Fruit fly (Drosophila melanogaster) whole organism, embryonic: Measurements from ENCODE around the gene GC.

Source experiments
- Bgb ChIP-seq: fragments of 200-800 bp; sonication (Bioruptor generic); IDR thresholded peaks from 2 replicates; pipeline ENCODE4 v1.3.6; 2022; ENCODE audit warnings: missing biosample characterization, missing genetic modification characterization; ENCODE audit not compliant: partially characterized antibody
- CG10147 ChIP-seq: fragments of 200-800 bp; sonication (Bioruptor generic); optimal IDR thresholded peaks from 2 replicates; lab custom pipeline; 2019; ENCODE audit warnings: missing biosample characterization, mild to moderate bottlenecking, missing genetic modification characterization, moderate library complexity
- CG10979 ChIP-seq: fragments of 200-800 bp; sonication (Bioruptor generic); optimal IDR thresholded peaks from 2 replicates; lab custom pipeline; 2018; ENCODE audit warnings: missing biosample characterization, mild to moderate bottlenecking, missing genetic modification characterization, moderate library complexity
- CG11093 ChIP-seq: fragments of 200-800 bp; sonication (Bioruptor generic); IDR thresholded peaks from 3 replicates; pipeline ENCODE4 v1.3.6; 2022; ENCODE audit warnings: missing biosample characterization, missing genetic modification characterization
- CG12769 ChIP-seq: fragments of 200-800 bp; sonication (Bioruptor generic); optimal IDR thresholded peaks from 2 replicates; lab custom pipeline; 2019; ENCODE audit warnings: missing biosample characterization, mild to moderate bottlenecking, missing genetic modification characterization, moderate library complexity
- CG13296 ChIP-seq: fragments of 200-800 bp; sonication (Bioruptor generic); optimal IDR thresholded peaks from 3 replicates; lab custom pipeline; 2018; ENCODE audit warnings: missing biosample characterization, mild to moderate bottlenecking, missing genetic modification characterization
- CG13424 ChIP-seq: fragments of 200-800 bp; sonication (Bioruptor generic); optimal IDR thresholded peaks from 2 replicates; lab custom pipeline; 2019; ENCODE audit warnings: missing biosample characterization, mild to moderate bottlenecking, missing genetic modification characterization, moderate library complexity
- CG13624 ChIP-seq: fragments of 200-800 bp; sonication (Bioruptor generic); optimal IDR thresholded peaks from 2 replicates; lab custom pipeline; 2016; ENCODE audit warnings: missing biosample characterization, missing genetic modification characterization
- CG1603 ChIP-seq: fragments of 200-800 bp; sonication (Bioruptor generic); optimal IDR thresholded peaks from 2 replicates; lab custom pipeline; 2019; ENCODE audit warnings: missing biosample characterization, mild to moderate bottlenecking, missing genetic modification characterization, moderate library complexity
- CG17328 ChIP-seq: fragments of 200-800 bp; sonication (Bioruptor generic); IDR thresholded peaks from 2 replicates; pipeline ENCODE4 v1.3.6; 2022; ENCODE audit warnings: missing biosample characterization, missing genetic modification characterization
- CG1832 ChIP-seq: fragments of 200-800 bp; sonication (Bioruptor generic); optimal IDR thresholded peaks from 2 replicates; lab custom pipeline; 2017; ENCODE audit warnings: missing biosample characterization, mild to moderate bottlenecking, missing genetic modification characterization, inconsistent platforms
- CG32772 ChIP-seq: fragments of 200-800 bp; sonication (Bioruptor generic); IDR thresholded peaks from 2 replicates; pipeline ENCODE4 v1.3.6; 2022; ENCODE audit warnings: missing biosample characterization, missing genetic modification characterization
- CG34376 ChIP-seq: fragments of 200-800 bp; sonication (Bioruptor generic); optimal IDR thresholded peaks from 2 replicates; lab custom pipeline; 2018; ENCODE audit warnings: missing biosample characterization, mild to moderate bottlenecking, missing genetic modification characterization
- CG34422 ChIP-seq: fragments of 200-800 bp; sonication (Bioruptor generic); IDR thresholded peaks from 3 replicates; pipeline ENCODE4 v1.3.6; 2022; ENCODE audit warnings: missing biosample characterization, missing genetic modification characterization
- CG3995 ChIP-seq: fragments of 200-800 bp; sonication (Bioruptor generic); optimal IDR thresholded peaks from 3 replicates; lab custom pipeline; 2016; ENCODE audit warnings: missing biosample characterization, missing genetic modification characterization
- CG42726 ChIP-seq: fragments of 200-800 bp; sonication (Bioruptor generic); IDR thresholded peaks from 2 replicates; pipeline ENCODE4 v1.3.6; 2022; ENCODE audit warnings: missing biosample characterization, missing genetic modification characterization; ENCODE audit not compliant: partially characterized antibody
- CG6654 ChIP-seq: fragments of 200-800 bp; sonication (Bioruptor generic); optimal IDR thresholded peaks from 2 replicates; lab custom pipeline; 2017; ENCODE audit warnings: missing biosample characterization, mild to moderate bottlenecking, missing genetic modification characterization
- CG7987 ChIP-seq: fragments of 200-800 bp; sonication (Bioruptor generic); optimal IDR thresholded peaks from 2 replicates; lab custom pipeline; 2018; ENCODE audit warnings: missing biosample characterization, mild to moderate bottlenecking, missing genetic modification characterization, moderate library complexity
- CG8388 ChIP-seq: fragments of 200-800 bp; sonication (Bioruptor generic); optimal IDR thresholded peaks from 2 replicates; lab custom pipeline; 2019; ENCODE audit warnings: missing biosample characterization, mild to moderate bottlenecking, missing genetic modification characterization, moderate library complexity
- CG9609 ChIP-seq: fragments of 200-800 bp; sonication (Bioruptor generic); optimal IDR thresholded peaks from 3 replicates; lab custom pipeline; 2016; ENCODE audit warnings: missing biosample characterization, missing genetic modification characterization
- CG9932 ChIP-seq: fragments of 200-800 bp; sonication (Bioruptor generic); IDR thresholded peaks from 2 replicates; pipeline ENCODE4 v1.3.6; 2022; ENCODE audit warnings: missing biosample characterization, missing genetic modification characterization
- Dip2 ChIP-seq: fragments of 200-800 bp; sonication (Bioruptor generic); IDR thresholded peaks from 2 replicates; pipeline ENCODE4 v1.3.6; 2022; ENCODE audit warnings: missing biosample characterization, missing genetic modification characterization
- Dref ChIP-seq: fragments of 200-800 bp; sonication (Bioruptor generic); IDR thresholded peaks from 2 replicates; pipeline ENCODE4 v1.3.6; 2022; ENCODE audit warnings: missing biosample characterization, missing genetic modification characterization
- Fer3 ChIP-seq: fragments of 200-800 bp; sonication (Bioruptor generic); optimal IDR thresholded peaks from 2 replicates; lab custom pipeline; 2018; ENCODE audit warnings: missing biosample characterization, mild to moderate bottlenecking, missing genetic modification characterization, moderate library complexity
- HLH3B ChIP-seq: fragments of 200-800 bp; sonication (Bioruptor generic); IDR thresholded peaks from 2 replicates; pipeline ENCODE4 v1.3.6; 2022; ENCODE audit warnings: missing biosample characterization, missing genetic modification characterization
- HLH4C ChIP-seq: fragments of 200-800 bp; sonication (Bioruptor generic); IDR thresholded peaks from 3 replicates; pipeline ENCODE4 v1.3.6; 2022; ENCODE audit warnings: missing biosample characterization, missing genetic modification characterization; ENCODE audit not compliant: partially characterized antibody
- MBD-R2 ChIP-seq: fragments of 200-800 bp; sonication (Bioruptor generic); IDR thresholded peaks from 2 replicates; pipeline ENCODE4 v1.3.6; 2022; ENCODE audit warnings: missing biosample characterization, missing genetic modification characterization
- MTF-1 ChIP-seq: fragments of 200-800 bp; sonication (Bioruptor generic); optimal IDR thresholded peaks from 2 replicates; lab custom pipeline; 2018; ENCODE audit warnings: missing biosample characterization, mild to moderate bottlenecking, missing genetic modification characterization, borderline replicate concordance
- Max ChIP-seq: fragments of 200-800 bp; sonication (Bioruptor generic); optimal IDR thresholded peaks from 2 replicates; lab custom pipeline; 2016; ENCODE audit warnings: missing biosample characterization, mild to moderate bottlenecking, missing genetic modification characterization
- Med ChIP-seq: fragments of 200-800 bp; sonication (Bioruptor generic); peaks from one replicate; lab custom pipeline; 2016; ENCODE audit warnings: missing biosample characterization, missing genetic modification characterization, mild to moderate bottlenecking, inconsistent platforms, moderate library complexity
- Nf-YB ChIP-seq: fragments of 200-800 bp; sonication (Bioruptor generic); optimal IDR thresholded peaks from 3 replicates; lab custom pipeline; 2019; ENCODE audit warnings: missing biosample characterization, mild to moderate bottlenecking, missing genetic modification characterization, moderate library complexity
- Pdp1 ChIP-seq, 2 experiments: fragments of 200-800 bp; sonication (Bioruptor generic); optimal IDR thresholded peaks; 3 replicates each; lab custom pipeline; 2016; ENCODE audit warnings: missing biosample characterization in 2 of 2, missing genetic modification characterization in 2 of 2, mild to moderate bottlenecking in 1 of 2, moderate library complexity in 1 of 2
- Vsx1 ChIP-seq: fragments of 200-800 bp; sonication (Bioruptor generic); optimal IDR thresholded peaks from 2 replicates; lab custom pipeline; 2017; ENCODE audit warnings: missing biosample characterization, mild to moderate bottlenecking, missing genetic modification characterization, missing genetic modification reagents
- abd-A ChIP-seq: fragments of 200-800 bp; sonication (Bioruptor generic); optimal IDR thresholded peaks from 3 replicates; lab custom pipeline; 2019; ENCODE audit warnings: missing biosample characterization, mild to moderate bottlenecking, missing genetic modification characterization, moderate library complexity
- caup ChIP-seq: fragments of 200-800 bp; sonication (Bioruptor generic); optimal IDR thresholded peaks from 3 replicates; lab custom pipeline; 2017; ENCODE audit warnings: missing biosample characterization, mild to moderate bottlenecking, missing genetic modification characterization, moderate library complexity; ENCODE audit not compliant: severe bottlenecking
- chinmo ChIP-seq: fragments of 200-800 bp; sonication (Bioruptor generic); IDR thresholded peaks from 4 replicates; pipeline ENCODE4 v1.3.6; 2022; ENCODE audit warnings: missing biosample characterization, missing genetic modification characterization; ENCODE audit not compliant: partially characterized antibody
- disco-r ChIP-seq: fragments of 200-800 bp; sonication (Bioruptor generic); optimal IDR thresholded peaks from 2 replicates; lab custom pipeline; 2016; ENCODE audit warnings: missing biosample characterization, missing genetic modification characterization
- dpn ChIP-seq, 2 experiments: fragments of 200-800 bp; sonication (Bioruptor generic); optimal IDR thresholded peaks; 3 replicates each; lab custom pipeline; 2016; ENCODE audit warnings: missing biosample characterization in 2 of 2, missing genetic modification characterization in 2 of 2
- gsb-n ChIP-seq: fragments of 200-800 bp; sonication (Bioruptor generic); optimal IDR thresholded peaks from 3 replicates; lab custom pipeline; 2018; ENCODE audit warnings: missing biosample characterization, mild to moderate bottlenecking, missing genetic modification characterization
- kah ChIP-seq: fragments of 200-800 bp; sonication (Bioruptor generic); optimal IDR thresholded peaks from 2 replicates; lab custom pipeline; 2018; ENCODE audit warnings: missing biosample characterization, mild to moderate bottlenecking, missing genetic modification characterization
- org-1 ChIP-seq: fragments of 200-800 bp; sonication (Bioruptor generic); optimal IDR thresholded peaks from 2 replicates; lab custom pipeline; 2017; ENCODE audit warnings: missing biosample characterization, missing genetic modification characterization
- otp ChIP-seq: fragments of 200-800 bp; sonication (Bioruptor generic); IDR thresholded peaks from 3 replicates; pipeline ENCODE4, ENCODE4 v1.3.6; 2022; ENCODE audit warnings: missing biosample characterization, missing genetic modification characterization
- sisA ChIP-seq: fragments of 200-800 bp; sonication (Bioruptor generic); IDR thresholded peaks from 2 replicates; pipeline ENCODE4 v1.3.6; 2022; ENCODE audit warnings: missing biosample characterization, missing genetic modification characterization
- sqz ChIP-seq: fragments of 200-800 bp; sonication (Bioruptor generic); optimal IDR thresholded peaks from 3 replicates; lab custom pipeline; 2018; ENCODE audit warnings: missing biosample characterization, mild to moderate bottlenecking, missing genetic modification characterization
- sr ChIP-seq: fragments of 200-800 bp; sonication (Bioruptor generic); IDR thresholded peaks from 3 replicates; pipeline ENCODE4 v1.3.6; 2022; ENCODE audit warnings: missing biosample characterization, missing genetic modification characterization
- toy ChIP-seq: fragments of 200-800 bp; sonication (Bioruptor generic); IDR thresholded peaks from 2 replicates; pipeline ENCODE4 v1.3.6; 2022; ENCODE audit warnings: missing biosample characterization, missing genetic modification characterization
- twi ChIP-seq: fragments of 200-800 bp; optimal IDR thresholded peaks from 2 replicates; lab custom pipeline; 2019; ENCODE audit warnings: missing biosample characterization, mild to moderate bottlenecking, missing genetic modification characterization, moderate library complexity
- unc-4 ChIP-seq: fragments of 200-800 bp; sonication (Bioruptor generic); IDR thresholded peaks from 2 replicates; pipeline ENCODE4 v1.3.6; 2022; ENCODE audit warnings: missing biosample characterization, missing genetic modification characterization; ENCODE audit not compliant: partially characterized antibody
- wdn ChIP-seq: fragments of 200-800 bp; sonication (Bioruptor generic); IDR thresholded peaks from 2 replicates; pipeline ENCODE4 v1.3.6; 2022; ENCODE audit warnings: missing biosample characterization, missing genetic modification characterization
- zfh2 ChIP-seq: fragments of 200-800 bp; sonication (Bioruptor generic); optimal IDR thresholded peaks from 2 replicates; lab custom pipeline; 2016; ENCODE audit warnings: missing biosample characterization, missing genetic modification characterization

The GC gene

dm6 chr3L:1577338-1577737, 51.8 kb downstream of the GC start (continued):
- TF ChIP-seq caup (no peak), abd-A (tag; lab: Kevin White, UChicago) (no peak), sisA (GFP tag; lab: Robert Waterston, UW) (no peak), gsb-n (no peak), disco-r (GFP tag; lab: Kevin White, UChicago) (no peak), sr (GFP tag; lab: Robert Waterston, UW) (peak; percentile 30; the same call in 1 of the 3 replicates), wdn (GFP tag; lab: Robert Waterston, UW) (no peak), CG10979 (tag; lab: Kevin White, UChicago) (no peak), CG3995 (GFP tag; lab: Kevin White, UChicago) (no peak), org-1 (GFP tag; lab: Kevin White, UChicago) (no peak), Pdp1 (GFP tag; optimal IDR thresholded peaks at IDR 0.05; lab: Kevin White, UChicago) (peak in 1 of 2 experiments; percentile 46), Med (peak; percentile 43), CG17328 (no peak), CG13424 (no peak), CG10147 (no peak), CG13624 (GFP tag; lab: Kevin White, UChicago) (no peak), CG6654 (GFP tag; lab: Kevin White, UChicago) (no peak), CG9609 (GFP tag; lab: Kevin White, UChicago) (no peak), CG13296 (GFP tag; lab: Kevin White, UChicago) (no peak), otp (GFP tag; lab: Robert Waterston, UW) (no peak), MBD-R2 (peak; percentile 60), dpn (GFP tag; optimal IDR thresholded peaks at IDR 0.05; lab: Kevin White, UChicago) (no peak), Vsx1 (GFP tag; lab: Kevin White, UChicago) (no peak), CG9932 (GFP tag; lab: Robert Waterston, UW) (no peak), CG12769 (tag; lab: Kevin White, UChicago) (no peak), CG34376 (GFP tag; lab: Kevin White, UChicago) (no peak), CG8388 (no peak), zfh2 (GFP tag; lab: Kevin White, UChicago) (no peak), unc-4 (GFP tag; lab: Robert Waterston, UW) (no peak), CG32772 (GFP tag; lab: Robert Waterston, UW) (no peak), HLH4C (no peak), chinmo (0 out of 4 replicates have a peak, but pooled peaks have one; percentile 36), Max (no peak), CG1603 (tag; lab: Kevin White, UChicago) (no peak), HLH3B (no peak), MTF-1 (GFP tag; lab: Kevin White, UChicago) (no peak), twi (no peak), CG11093 (GFP tag; lab: Robert Waterston, UW) (no peak), toy (GFP tag; lab: Robert Waterston, UW) (no peak), Fer3 (tag; lab: Kevin White, UChicago) (no peak), kah (GFP tag; lab: Kevin White, UChicago) (no peak), CG1832 (peak; percentile 57), CG7987 (GFP tag; lab: Kevin White, UChicago) (no peak), sqz (peak; percentile 49), Bgb (GFP tag; lab: Robert Waterston, UW) (no peak), Dip2 (GFP tag; lab: Robert Waterston, UW) (no peak), CG34422 (peak; percentile 47; the same call in 1 of the 3 replicates), Dref (GFP tag; lab: Robert Waterston, UW) (no peak), Nf-YB (GFP tag; lab: Kevin White, UChicago) (no peak), CG42726 (GFP tag; lab: Robert Waterston, UW) (no peak)
